Worm (Caenorhabditis elegans) whole organism, late embryonic: ENCODE data around the gene srlf-10.
"Not testable (repeated sequence)": the region's sequence is repeated elsewhere in the genome, so short reads cannot be mapped to it uniquely, and the experiment has no call there.

ENCODE experiments used
- C08G9.2 ChIP-seq: sonication (generic microtip); optimal IDR thresholded peaks from 2 replicates; lab custom pipeline; 2016; ENCODE audit warnings: mild to moderate bottlenecking, missing genetic modification characterization, moderate library complexity, missing compliant biosample characterization
- F13H6.1 ChIP-seq: sonication (generic microtip); optimal IDR thresholded peaks from 2 replicates; lab custom pipeline; 2016; ENCODE audit warnings: missing genetic modification characterization, missing compliant biosample characterization
- ahr-1 ChIP-seq: sonication (generic microtip); optimal IDR thresholded peaks from 2 replicates; lab custom pipeline; 2016; ENCODE audit warnings: missing genetic modification characterization, missing compliant biosample characterization
- ceh-18 ChIP-seq: sonication (generic microtip); optimal IDR thresholded peaks from 2 replicates; lab custom pipeline; 2016; ENCODE audit warnings: missing genetic modification characterization, missing compliant biosample characterization
- ceh-2 ChIP-seq: sonication (generic microtip); optimal IDR thresholded peaks from 2 replicates; lab custom pipeline; 2016; ENCODE audit warnings: missing genotype, missing genetic modification characterization, missing compliant biosample characterization
- ceh-22 ChIP-seq: sonication (generic microtip); optimal IDR thresholded peaks from 2 replicates; lab custom pipeline; 2017; ENCODE audit warnings: missing biosample characterization, missing genetic modification characterization
- ceh-30 ChIP-seq: fragments of 150-350 bp; optimal IDR thresholded peaks from 2 replicates; lab custom pipeline; 2014; ENCODE audit warnings: missing biosample characterization, missing genetic modification characterization
- ceh-31 ChIP-seq: sonication (generic microtip); optimal IDR thresholded peaks from 2 replicates; lab custom pipeline; 2016; ENCODE audit warnings: missing genetic modification characterization, missing compliant biosample characterization
- dmd-4 ChIP-seq: sonication (generic microtip); optimal IDR thresholded peaks from 2 replicates; lab custom pipeline; 2016; ENCODE audit warnings: borderline replicate concordance, missing genetic modification characterization, missing compliant biosample characterization
- dve-1 ChIP-seq: sonication (generic microtip); optimal IDR thresholded peaks from 2 replicates; lab custom pipeline; 2017; ENCODE audit warnings: antibody characterized with exemption, mild to moderate bottlenecking, missing genetic modification characterization, missing compliant biosample characterization
- elt-2 ChIP-seq: sonication (generic microtip); optimal IDR thresholded peaks from 2 replicates; lab custom pipeline; 2016; ENCODE audit warnings: missing genetic modification reagents, missing genetic modification characterization, missing compliant biosample characterization
- ets-4 ChIP-seq: sonication (generic microtip); optimal IDR thresholded peaks from 2 replicates; lab custom pipeline; 2016; ENCODE audit warnings: missing genetic modification characterization, missing compliant biosample characterization
- eyg-1 ChIP-seq: sonication (generic microtip); optimal IDR thresholded peaks from 2 replicates; lab custom pipeline; 2016; ENCODE audit warnings: missing genotype, missing genetic modification characterization, missing compliant biosample characterization
- fax-1 ChIP-seq: sonication (generic microtip); optimal IDR thresholded peaks from 2 replicates; lab custom pipeline; 2016; ENCODE audit warnings: missing genotype, missing genetic modification characterization, missing compliant biosample characterization
- fkh-6 ChIP-seq: sonication (generic microtip); optimal IDR thresholded peaks from 2 replicates; lab custom pipeline; 2016; ENCODE audit warnings: missing genetic modification characterization, missing compliant biosample characterization
- hlh-13 ChIP-seq: fragments of 200-800 bp; sonication (Bioruptor generic); optimal IDR thresholded peaks from 2 replicates; lab custom pipeline; 2018; ENCODE audit warnings: mild to moderate bottlenecking, missing genetic modification characterization, missing compliant biosample characterization
- hlh-15 ChIP-seq: sonication (generic microtip); optimal IDR thresholded peaks from 2 replicates; lab custom pipeline; 2016; ENCODE audit warnings: missing genetic modification characterization, missing compliant biosample characterization
- hlh-30 ChIP-seq: sonication (generic microtip); optimal IDR thresholded peaks from 2 replicates; lab custom pipeline; 2017; ENCODE audit warnings: antibody characterized with exemption, missing genetic modification characterization, missing compliant biosample characterization; ENCODE audit not compliant: insufficient read depth
- hlh-8 ChIP-seq: sonication (generic microtip); optimal IDR thresholded peaks from 2 replicates; lab custom pipeline; 2016; ENCODE audit warnings: missing genotype, missing genetic modification characterization, missing compliant biosample characterization
- mec-3 ChIP-seq: sonication (generic microtip); optimal IDR thresholded peaks from 2 replicates; lab custom pipeline; 2016; ENCODE audit warnings: borderline replicate concordance, missing genetic modification characterization, missing compliant biosample characterization
- nfya-1 ChIP-seq: sonication (generic microtip); optimal IDR thresholded peaks from 2 replicates; lab custom pipeline; 2017; ENCODE audit warnings: missing genetic modification characterization, mild to moderate bottlenecking, missing compliant biosample characterization, antibody characterized with exemption, moderate library complexity
- nhr-11 ChIP-seq: fragments of 150-350 bp; optimal IDR thresholded peaks from 2 replicates; lab custom pipeline; 2014; ENCODE audit warnings: missing biosample characterization, missing genetic modification characterization
- nhr-232 ChIP-seq: sonication (generic microtip); optimal IDR thresholded peaks from 2 replicates; lab custom pipeline; 2016; ENCODE audit warnings: missing genetic modification characterization, missing compliant biosample characterization
- npax-4 ChIP-seq: sonication (generic microtip); optimal IDR thresholded peaks from 2 replicates; lab custom pipeline; 2016; ENCODE audit warnings: missing genetic modification characterization, missing compliant biosample characterization
- odd-2 ChIP-seq: sonication (generic microtip); optimal IDR thresholded peaks from 2 replicates; lab custom pipeline; 2017; ENCODE audit warnings: antibody characterized with exemption, mild to moderate bottlenecking, missing genetic modification characterization, missing compliant biosample characterization
- pax-1 ChIP-seq: fragments of 150-350 bp; optimal IDR thresholded peaks from 2 replicates; lab custom pipeline; 2014; ENCODE audit warnings: missing biosample characterization, missing genetic modification characterization
- pros-1 ChIP-seq: fragments of 150-350 bp; optimal IDR thresholded peaks from 2 replicates; lab custom pipeline; 2014; ENCODE audit warnings: missing biosample characterization, missing genetic modification reagents, missing genetic modification characterization
- ref-2 ChIP-seq: sonication (generic microtip); optimal IDR thresholded peaks from 2 replicates; lab custom pipeline; 2016; ENCODE audit warnings: missing genetic modification characterization, missing compliant biosample characterization
- rnt-1 ChIP-seq: sonication (generic microtip); optimal IDR thresholded peaks from 2 replicates; lab custom pipeline; 2016; ENCODE audit warnings: missing genetic modification characterization, missing compliant biosample characterization
- syd-9 ChIP-seq: sonication (generic microtip); optimal IDR thresholded peaks from 2 replicates; lab custom pipeline; 2016; ENCODE audit warnings: mild to moderate bottlenecking, missing genetic modification characterization, moderate library complexity, missing compliant biosample characterization
- tbx-2 ChIP-seq: sonication (generic microtip); optimal IDR thresholded peaks from 2 replicates; lab custom pipeline; 2016; ENCODE audit warnings: missing genetic modification characterization, missing compliant biosample characterization
- unc-42 ChIP-seq: sonication (generic microtip); optimal IDR thresholded peaks from 2 replicates; lab custom pipeline; 2016; ENCODE audit warnings: missing genotype, missing genetic modification characterization, missing compliant biosample characterization
- unc-55 ChIP-seq: sonication (generic microtip); optimal IDR thresholded peaks from 2 replicates; lab custom pipeline; 2017; ENCODE audit warnings: missing biosample characterization, missing genetic modification reagents, missing genetic modification characterization

The srlf-10 gene

ce11 chrIII:13401673-13402258, at the start of gene srlf-10, which contains the start of gene srlf-9:
srlf-10 (plus strand) TSS chrIII:13402208.
srlf-9 (minus strand) TSS chrIII:13401773.
- TF ChIP-seq odd-2, elt-2, rnt-1 (tag; lab: Kevin White, UChicago): not testable (repeated sequence)
- TF ChIP-seq, all 69 proteins: peak for 0; not testable (repeated sequence) for 69

DNA sequence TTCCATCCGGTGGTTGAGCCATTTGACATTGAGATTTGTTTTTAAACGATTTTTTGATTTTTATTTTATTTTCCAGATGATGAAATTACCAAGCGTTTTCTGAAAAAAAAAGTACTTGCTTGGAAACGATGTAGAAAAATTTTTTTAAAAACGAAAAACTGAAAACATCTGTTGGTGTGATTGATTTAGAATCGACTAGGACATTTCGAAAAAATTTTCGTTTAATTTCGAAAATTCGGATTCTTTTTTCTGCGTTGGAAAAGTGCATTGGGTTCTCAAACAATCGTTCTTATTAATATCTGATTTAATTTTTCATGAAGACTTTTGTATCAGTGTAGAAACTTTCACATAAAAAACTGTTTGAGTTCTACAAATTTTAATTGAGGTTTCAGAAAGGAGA, 42.8 kb upstream of the srlf-10 start, which contains the start of gene F53A2.9:
F53A2.9 (minus strand) TSS at position 101 of the 400 bp plus-strand sequence.
- TF ChIP-seq nhr-232 = no peak

DNA sequence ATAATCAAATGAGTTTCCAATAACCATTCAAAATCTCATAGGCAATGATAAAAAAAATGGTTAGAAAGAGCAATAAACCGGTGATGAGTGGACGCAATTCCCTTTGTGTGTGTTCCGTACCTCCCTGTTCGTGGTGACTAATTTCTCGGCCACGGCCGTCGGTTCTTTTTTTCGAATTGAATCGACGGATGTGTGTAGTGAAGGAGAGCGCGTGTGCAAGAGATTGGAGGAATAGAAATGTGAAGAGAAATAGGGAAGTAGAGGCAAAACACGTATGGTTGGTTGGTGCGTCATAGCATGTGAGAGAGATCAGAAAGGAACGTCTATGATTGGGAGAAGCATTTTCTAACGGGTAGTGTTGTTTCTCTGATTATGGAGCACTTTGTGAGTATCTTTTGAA, 42.2 kb upstream of the srlf-10 start:
- no peak for TF ChIP-seq fax-1 (tag; lab: Kevin White, UChicago)
- peak; percentile 23 for TF ChIP-seq F13H6.1
- TF ChIP-seq ceh-31 (tag; lab: Kevin White, UChicago) = peak; percentile 84
- TF ChIP-seq hlh-15 (tag; lab: Kevin White, UChicago) = no peak
- TF ChIP-seq ceh-2 (tag; lab: Kevin White, UChicago) = peak; percentile 61
- TF ChIP-seq mec-3 (tag; lab: Kevin White, UChicago) = no peak
- no peak for TF ChIP-seq dve-1 (tag; lab: Kevin White, UChicago)
- no peak for TF ChIP-seq unc-55 (GFP tag; lab: Kevin White, UChicago)
- TF ChIP-seq elt-2 (tag; lab: Kevin White, UChicago) = no peak
- TF ChIP-seq tbx-2 (tag; lab: Kevin White, UChicago) = peak; percentile 68
- peak; percentile 18 for TF ChIP-seq fkh-6 (tag; lab: Kevin White, UChicago)
- TF ChIP-seq rnt-1 (tag; lab: Kevin White, UChicago) = peak; percentile 48
- TF ChIP-seq syd-9 (tag; lab: Kevin White, UChicago) = no peak
- peak; percentile 35 for TF ChIP-seq ref-2 (tag; lab: Kevin White, UChicago)
- peak; percentile 39 for TF ChIP-seq unc-42 (tag; lab: Kevin White, UChicago)
- peak; percentile 38 for TF ChIP-seq C08G9.2 (tag; lab: Kevin White, UChicago)
- no peak for TF ChIP-seq ahr-1 (tag; lab: Kevin White, UChicago)
- TF ChIP-seq hlh-30 (tag; lab: Kevin White, UChicago) = peak; percentile 67
- peak; percentile 21 for TF ChIP-seq ets-4 (tag; lab: Kevin White, UChicago)
- TF ChIP-seq nhr-11 = no peak
- TF ChIP-seq nfya-1 (tag; lab: Kevin White, UChicago) = peak; percentile 71

DNA sequence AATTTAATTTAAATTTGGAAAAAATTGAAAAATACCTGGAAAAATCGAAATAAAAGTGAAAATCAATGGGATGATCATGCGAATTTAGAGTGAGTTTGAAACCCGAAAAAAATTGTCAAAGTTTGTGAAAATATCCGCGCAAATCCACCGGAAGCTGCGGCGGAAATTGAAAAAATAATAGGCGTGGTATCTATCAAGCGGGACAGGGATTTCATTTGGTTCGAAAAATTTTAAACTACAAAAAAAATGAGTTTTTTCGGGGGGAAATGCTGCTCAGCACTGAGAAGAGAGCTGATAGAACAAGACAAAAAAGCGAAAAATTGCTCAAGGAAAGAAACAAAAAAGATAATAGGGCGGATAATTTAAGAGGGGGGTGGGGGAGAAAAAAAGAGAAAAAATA, 31.0 kb upstream of the srlf-10 start, which contains the start of gene T03F6.9:
T03F6.9 (minus strand) TSS at position 101 of the 400 bp plus-strand sequence.
- TF ChIP-seq fkh-6 (tag; lab: Kevin White, UChicago) (no peak), pros-1 (tag; lab: Kevin White, UChicago) (no peak), ceh-22 (tag; lab: Kevin White, UChicago) (no peak), dmd-4 (tag; lab: Kevin White, UChicago) (no peak), ceh-30 (tag; lab: Kevin White, UChicago) (no peak), eyg-1 (tag; lab: Kevin White, UChicago) (no peak), hlh-13 (no peak), elt-2 (tag; lab: Kevin White, UChicago) (no peak), syd-9 (tag; lab: Kevin White, UChicago) (no peak), pax-1 (no peak), unc-42 (tag; lab: Kevin White, UChicago) (no peak), hlh-8 (tag; lab: Kevin White, UChicago) (no peak), ceh-31 (tag; lab: Kevin White, UChicago) (no peak), npax-4 (no peak), ceh-18 (no peak), C08G9.2 (tag; lab: Kevin White, UChicago) (no peak)
